Worm (Caenorhabditis elegans) whole organism, L1 larva: ENCODE data around the gene C14E2.7.
A peak's percentile ranks its signal among the peaks of the same experiment; 100 is the strongest.

ENCODE experiments used
- C16A3.4 ChIP-seq: fragments of 150-350 bp; optimal IDR thresholded peaks from 2 replicates; lab custom pipeline; 2014; ENCODE audit warnings: missing biosample characterization, missing genetic modification characterization
- Y116A8C.19 ChIP-seq: sonication (generic microtip); optimal IDR thresholded peaks from 2 replicates; lab custom pipeline; 2016; ENCODE audit warnings: missing compliant biosample characterization, missing genetic modification characterization, borderline replicate concordance
- aha-1 ChIP-seq: fragments of 150-350 bp; optimal IDR thresholded peaks from 2 replicates; lab custom pipeline; 2014; ENCODE audit warnings: missing biosample characterization, missing genetic modification characterization
- ama-1 ChIP-seq: fragments of 150-350 bp; optimal IDR thresholded peaks from 2 replicates; lab custom pipeline; 2014
- blmp-1 ChIP-seq: fragments of 150-350 bp; optimal IDR thresholded peaks from 2 replicates; lab custom pipeline; 2014; ENCODE audit warnings: missing biosample characterization, missing genetic modification characterization
- ceh-8 ChIP-seq: fragments of 200-800 bp; sonication (Bioruptor generic); optimal IDR thresholded peaks from 2 replicates; lab custom pipeline; 2018; ENCODE audit warnings: mild to moderate bottlenecking, missing genetic modification characterization, moderate library complexity, missing compliant biosample characterization
- dsc-1 ChIP-seq: sonication (generic microtip); optimal IDR thresholded peaks from 2 replicates; lab custom pipeline; 2016; ENCODE audit warnings: mild to moderate bottlenecking, missing genetic modification characterization, missing compliant biosample characterization
- efl-1 ChIP-seq, 4 experiments: fragments of 150-350 bp; optimal IDR thresholded peaks in 3 of 4; peaks in 1 of 4; 1 replicate in 1 of 4; 2 replicates in 3 of 4; lab custom pipeline; 2014; ENCODE audit warnings: missing biosample characterization in 2 of 4, missing genetic modification characterization in 2 of 4, missing genetic modification reagents in 2 of 4
- efl-3 ChIP-seq: fragments of 200-800 bp; sonication (Bioruptor generic); optimal IDR thresholded peaks from 2 replicates; lab custom pipeline; 2018; ENCODE audit warnings: mild to moderate bottlenecking, missing genetic modification characterization, missing compliant biosample characterization
- egl-27 ChIP-seq, 2 experiments: fragments of 150-350 bp in 1 of 2; sonication (generic microtip); optimal IDR thresholded peaks; 3 replicates each; lab custom pipeline; 2017 to 2018; ENCODE audit warnings: missing biosample characterization in 2 of 2, missing genetic modification characterization in 2 of 2, missing genetic modification reagents in 2 of 2
- elt-2 ChIP-seq: sonication (generic microtip); optimal IDR thresholded peaks from 2 replicates; lab custom pipeline; 2016; ENCODE audit warnings: missing genetic modification characterization, mild to moderate bottlenecking, inconsistent platforms, missing compliant biosample characterization, missing genetic modification reagents
- elt-3 ChIP-seq, 6 experiments: fragments of 150-350 bp in 1 of 6; sonication (generic microtip); optimal IDR thresholded peaks; 2 replicates each; lab custom pipeline; 2017 to 2018; ENCODE audit warnings: missing biosample characterization in 6 of 6, missing genetic modification characterization in 6 of 6, inconsistent platforms in 1 of 6
- ets-5 ChIP-seq: fragments of 200-800 bp; sonication (Bioruptor generic); IDR thresholded peaks from 2 replicates; pipeline ENCODE4 v1.3.6; 2022; ENCODE audit warnings: missing genetic modification characterization, missing compliant biosample characterization
- fkh-8 ChIP-seq: sonication (generic microtip); optimal IDR thresholded peaks from 2 replicates; lab custom pipeline; 2016; ENCODE audit warnings: mild to moderate bottlenecking, missing genetic modification characterization, missing compliant biosample characterization
- hpl-2 ChIP-seq: fragments of 150-350 bp; optimal IDR thresholded peaks from 2 replicates; lab custom pipeline; 2014; ENCODE audit warnings: missing biosample characterization, missing genetic modification reagents, missing genetic modification characterization
- isw-1 ChIP-seq: fragments of 200-800 bp; sonication (Bioruptor generic); IDR thresholded peaks from 2 replicates; pipeline ENCODE4 v1.3.6; 2022; ENCODE audit warnings: missing genetic modification characterization, missing compliant biosample characterization
- lin-13 ChIP-seq: fragments of 150-350 bp; optimal IDR thresholded peaks from 2 replicates; lab custom pipeline; 2014; ENCODE audit warnings: missing biosample characterization, missing genetic modification reagents, missing genetic modification characterization
- lin-15B ChIP-seq: fragments of 150-350 bp; sonication (generic microtip); optimal IDR thresholded peaks from 3 replicates; lab custom pipeline; 2014; ENCODE audit warnings: missing biosample characterization, missing genetic modification characterization
- lin-39 ChIP-seq: fragments of 150-350 bp; optimal IDR thresholded peaks from 2 replicates; lab custom pipeline; 2014; ENCODE audit warnings: missing biosample characterization, missing genetic modification reagents, missing genetic modification characterization
- mef-2 ChIP-seq: fragments of 150-350 bp; optimal IDR thresholded peaks from 2 replicates; lab custom pipeline; 2014; ENCODE audit warnings: missing biosample characterization, missing genetic modification characterization
- nhr-11 ChIP-seq: fragments of 150-350 bp; optimal IDR thresholded peaks from 2 replicates; lab custom pipeline; 2014; ENCODE audit warnings: missing biosample characterization, missing genetic modification characterization
- nhr-19 ChIP-seq: fragments of 200-800 bp; sonication (Bioruptor generic); conservative IDR thresholded peaks from 2 replicates; pipeline ENCODE4 v1.3.6; 2022; ENCODE audit warnings: missing genetic modification characterization, missing compliant biosample characterization
- nhr-28 ChIP-seq: fragments of 150-350 bp; optimal IDR thresholded peaks from 2 replicates; lab custom pipeline; 2014; ENCODE audit warnings: missing biosample characterization, missing genetic modification characterization
- nhr-47 ChIP-seq: sonication (generic microtip); optimal IDR thresholded peaks from 2 replicates; lab custom pipeline; 2016; ENCODE audit warnings: mild to moderate bottlenecking, missing genetic modification characterization, moderate library complexity, missing compliant biosample characterization
- nhr-84 ChIP-seq: sonication (generic microtip); optimal IDR thresholded peaks from 2 replicates; lab custom pipeline; 2017; ENCODE audit warnings: missing biosample characterization, missing genetic modification characterization
- pag-3 ChIP-seq: sonication (generic microtip); optimal IDR thresholded peaks from 2 replicates; lab custom pipeline; 2017; ENCODE audit warnings: missing genetic modification characterization, mild to moderate bottlenecking, missing compliant biosample characterization, antibody characterized with exemption, borderline replicate concordance; ENCODE audit not compliant: insufficient read depth
- snpc-4 ChIP-seq: fragments of 150-350 bp; optimal IDR thresholded peaks from 2 replicates; lab custom pipeline; 2014; ENCODE audit warnings: missing biosample characterization, missing genetic modification characterization
- sptf-1 ChIP-seq: fragments of 150-350 bp; optimal IDR thresholded peaks from 2 replicates; lab custom pipeline; 2014; ENCODE audit warnings: missing biosample characterization, missing genetic modification characterization
- swsn-7 ChIP-seq: sonication (generic microtip); optimal IDR thresholded peaks from 2 replicates; lab custom pipeline; 2016; ENCODE audit warnings: missing genetic modification characterization, missing compliant biosample characterization
- tlp-1 ChIP-seq: fragments of 150-350 bp; optimal IDR thresholded peaks from 2 replicates; lab custom pipeline; 2014; ENCODE audit warnings: missing biosample characterization, missing genetic modification characterization
- unc-30 ChIP-seq: sonication (generic microtip); optimal IDR thresholded peaks from 2 replicates; lab custom pipeline; 2017; ENCODE audit warnings: missing biosample characterization, missing genetic modification characterization
- unc-62 ChIP-seq: fragments of 150-350 bp; optimal IDR thresholded peaks from 2 replicates; lab custom pipeline; 2014; ENCODE audit warnings: missing biosample characterization, missing genetic modification reagents, missing genetic modification characterization
- vab-15 ChIP-seq: sonication (generic microtip); optimal IDR thresholded peaks from 2 replicates; lab custom pipeline; 2017; ENCODE audit warnings: missing genotype, mild to moderate bottlenecking, missing genetic modification characterization, missing compliant biosample characterization

Gene C14E2.7

DNA sequence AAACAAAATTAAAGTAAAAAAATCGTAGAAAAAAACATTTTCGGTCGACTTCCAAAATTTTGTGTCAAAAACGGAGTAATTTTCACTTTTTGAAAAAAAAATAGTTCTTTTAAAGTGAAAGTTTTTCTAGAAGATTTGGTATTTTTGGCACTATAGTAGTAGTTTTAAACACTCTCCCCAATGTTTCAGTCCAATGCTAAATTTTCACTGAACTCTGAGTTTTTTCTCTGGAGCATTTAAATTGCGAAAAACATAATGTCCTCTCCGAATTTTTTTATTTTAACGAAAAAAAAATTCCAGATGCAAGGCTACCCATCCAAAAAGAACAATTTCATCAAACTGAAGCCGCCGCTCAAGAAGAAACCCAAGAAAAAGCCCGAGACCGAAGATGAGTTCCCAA lies at the start of gene C14E2.7:
C14E2.7 (plus strand) TSS at position 301 of the 400 bp plus-strand sequence.
- TF ChIP-seq mef-2 (no peak), unc-62 (GFP tag; lab: Kevin White, UChicago) (no peak), fkh-8 (no peak), sptf-1 (tag; lab: Kevin White, UChicago) (no peak), swsn-7 (no peak)

DNA sequence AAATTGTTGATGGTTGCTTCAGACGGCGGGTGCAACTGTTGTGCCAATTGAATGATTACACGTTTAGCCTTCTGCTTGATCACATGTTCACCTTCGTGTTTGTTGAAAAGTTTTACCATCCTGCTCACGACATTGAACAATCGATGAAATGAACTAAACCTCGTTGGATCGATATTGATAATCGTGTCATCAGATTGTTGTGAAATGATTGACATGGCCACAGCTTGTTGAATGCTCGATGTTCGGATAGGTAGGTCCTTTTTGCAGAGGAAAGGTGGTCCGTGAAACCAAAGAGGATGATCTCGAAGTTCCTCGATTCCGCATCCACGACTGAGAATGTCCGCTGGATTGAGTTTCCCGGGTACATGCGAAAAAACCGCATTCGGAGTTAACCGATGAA lies 46.6 kb upstream of the C14E2.7 start:
- TF ChIP-seq efl-1 (optimal IDR thresholded peaks at IDR 0.05; lab: Kevin White, UChicago) (no peak), efl-1 (GFP tag; optimal IDR thresholded peaks at IDR 0.05 in 1 of 2; lab: Kevin White, UChicago) (peak in 1 of 2 experiments; percentile 14), elt-2 (no peak), aha-1 (tag; lab: Kevin White, UChicago) (no peak), nhr-11 (tag; lab: Kevin White, UChicago) (no peak), lin-15B (no peak), nhr-28 (tag; lab: Kevin White, UChicago) (no peak)

DNA sequence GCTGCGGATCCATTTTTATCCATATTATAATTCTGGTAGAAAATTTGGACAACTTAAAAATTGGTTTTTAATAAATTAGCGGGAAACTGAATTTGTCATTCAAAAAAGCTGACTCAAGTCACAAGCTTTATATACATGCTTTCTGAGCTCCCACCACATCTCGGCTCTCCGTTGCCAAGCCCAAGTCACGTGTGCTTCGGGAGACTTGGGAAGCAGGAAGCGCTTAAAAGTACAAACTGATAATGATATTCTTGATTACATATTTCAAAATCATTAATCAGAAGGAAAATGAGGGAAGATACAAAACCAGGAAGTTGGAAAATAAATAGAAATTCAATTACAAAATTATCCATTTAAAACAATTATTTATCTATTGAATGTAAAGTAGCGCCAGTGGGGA lies 38.2 kb upstream of the C14E2.7 start, which contains the start of gene elc-2:
elc-2 (minus strand) TSS at position 101 of the 400 bp plus-strand sequence.
- TF ChIP-seq ceh-8 (peak; percentile 56), elt-3 (tag; optimal IDR thresholded peaks at IDR 0.05; lab: Kevin White, UChicago) (no peak)
- TF ChIP-seq, all 84 proteins: peak for 1

DNA sequence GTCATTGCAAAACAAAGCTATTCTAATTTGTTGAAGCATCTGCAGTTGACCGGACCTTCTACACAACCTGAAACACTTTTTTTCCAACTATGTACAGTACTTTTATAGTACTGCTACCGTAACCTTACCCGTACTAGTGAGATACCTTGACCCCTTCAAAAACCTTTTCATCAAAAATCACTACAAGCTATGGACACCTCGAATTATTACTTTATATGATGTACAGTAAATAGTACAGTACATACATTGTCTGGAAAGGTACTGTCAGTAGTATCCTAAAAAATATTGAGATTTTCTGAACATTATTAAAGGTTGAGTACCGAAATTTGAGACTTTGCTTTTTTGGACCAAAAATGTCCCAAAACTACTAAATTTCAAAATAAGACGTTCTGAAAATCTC lies 30.5 kb upstream of the C14E2.7 start:
- TF ChIP-seq fkh-8 (no peak), C16A3.4 (tag; lab: Kevin White, UChicago) (no peak), pag-3 (tag; lab: Kevin White, UChicago) (no peak), isw-1 (GFP tag; lab: Robert Waterston, UW) (no peak), tlp-1 (tag; lab: Kevin White, UChicago) (no peak), mef-2 (no peak), nhr-19 (GFP tag; lab: Robert Waterston, UW) (no peak), blmp-1 (no peak), efl-3 (GFP tag; lab: Kevin White, UChicago) (no peak), efl-1 (optimal IDR thresholded peaks at IDR 0.05; lab: Kevin White, UChicago) (no peak), efl-1 (GFP tag; optimal IDR thresholded peaks at IDR 0.05 in 1 of 2; lab: Kevin White, UChicago) (no peak), ama-1 (lab: Kevin White, UChicago) (no peak), egl-27 (tag; optimal IDR thresholded peaks at IDR 0.05; lab: Kevin White, UChicago) (no peak), unc-30 (tag; lab: Kevin White, UChicago) (no peak), hpl-2 (GFP tag; lab: Kevin White, UChicago) (no peak), nhr-47 (no peak), vab-15 (no peak), snpc-4 (tag; lab: Kevin White, UChicago) (no peak), ets-5 (GFP tag; lab: Robert Waterston, UW) (no peak), Y116A8C.19 (tag; lab: Kevin White, UChicago) (no peak), nhr-84 (tag; lab: Kevin White, UChicago) (no peak)

DNA sequence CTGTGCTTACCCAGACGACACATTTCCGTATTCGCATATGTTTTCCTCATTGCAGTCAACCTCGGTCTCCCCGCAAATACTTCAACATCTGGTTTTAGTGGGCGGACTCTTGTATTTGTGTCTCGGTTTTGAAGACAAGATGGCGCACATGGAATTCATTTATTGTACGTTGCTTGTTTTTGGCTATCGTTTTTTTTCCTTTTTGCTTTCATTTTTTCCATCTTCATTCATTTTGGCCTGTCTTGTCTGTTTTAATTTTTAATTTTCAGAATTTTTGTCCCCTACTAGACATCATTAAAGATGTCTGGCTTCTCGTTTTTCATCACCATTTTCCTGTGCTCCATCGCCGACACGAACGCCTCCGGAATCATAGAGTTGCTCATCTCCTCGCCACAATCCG lies 29.6 kb upstream of the C14E2.7 start, which contains the start of gene arg-1:
arg-1 (plus strand) TSS at position 301 of the 400 bp plus-strand sequence.
- TF ChIP-seq lin-13 (GFP tag; lab: Kevin White, UChicago) (no peak), aha-1 (tag; lab: Kevin White, UChicago) (no peak), dsc-1 (tag; lab: Kevin White, UChicago) (peak; percentile 7)

DNA sequence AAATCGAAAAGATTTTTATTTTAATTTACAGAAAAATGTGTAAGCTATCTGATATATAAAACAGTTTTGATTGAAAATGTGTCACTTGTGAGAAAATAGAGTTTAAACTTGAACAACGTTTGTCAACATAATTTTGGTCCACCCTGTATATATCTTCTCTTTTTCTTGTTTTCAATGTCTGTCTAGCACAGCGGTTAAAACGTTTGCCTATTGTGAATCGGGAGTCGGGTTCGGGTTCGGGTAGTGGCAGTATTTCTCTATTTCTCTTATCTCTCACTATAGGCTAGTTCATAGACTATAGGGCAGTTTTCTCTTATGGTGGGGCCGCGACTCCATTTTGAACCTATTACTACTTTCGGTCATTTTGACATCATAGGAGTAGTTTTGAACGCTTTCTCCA lies 25.1 kb upstream of the C14E2.7 start:
- no peak for TF ChIP-seq lin-39 (tag; lab: Kevin White, UChicago)
